Fruit fly (Drosophila melanogaster): Measurements from ENCODE around the gene JhI-21.

JhI-21 gene

DNA sequence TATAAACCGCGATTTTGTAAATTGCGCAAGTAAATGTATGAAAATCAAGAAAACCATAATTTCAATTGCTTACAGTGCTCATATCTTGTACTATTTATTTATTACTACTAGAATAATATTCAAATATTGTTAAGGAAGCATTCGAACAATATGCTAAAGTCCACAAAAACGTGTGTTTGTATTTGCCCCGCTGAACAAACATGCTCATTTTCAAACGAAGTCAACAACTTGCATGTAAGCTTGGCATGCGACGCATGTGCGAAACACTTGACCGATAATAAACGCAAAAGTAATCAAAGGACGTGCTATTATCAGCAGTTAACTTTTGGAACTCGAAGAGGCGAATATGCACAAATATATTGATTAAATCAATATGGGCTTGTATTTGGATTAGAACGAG, 34.6 kb downstream of the JhI-21 start (continued):
- TF ChIP-seq CG6813 (GFP tag; optimal IDR thresholded peaks at IDR 0.05) = peak; percentile 90
- peak; percentile 55 for TF ChIP-seq CG2116 (GFP tag; optimal IDR thresholded peaks at IDR 0.05)
- peak; percentile 29 for TF ChIP-seq CG7271 (tag; optimal IDR thresholded peaks at IDR 0.05)
- peak; percentile 91 for TF ChIP-seq CG7987 (GFP tag; optimal IDR thresholded peaks at IDR 0.05)
- no peak for TF ChIP-seq shn (GFP tag; optimal IDR thresholded peaks at IDR 0.05)
- TF ChIP-seq Bdp1 (GFP tag; optimal IDR thresholded peaks at IDR 0.05) = peak; percentile 51
- TF ChIP-seq CG18619 (GFP tag; optimal IDR thresholded peaks at IDR 0.05) = peak; percentile 76
- TF ChIP-seq so (GFP tag; IDR thresholded peaks at IDR 0.05) = peak; percentile 7; the same call in 2 of the 3 replicates
- no peak for TF ChIP-seq Lim3 (GFP tag; IDR thresholded peaks at IDR 0.05)
- peak; percentile 1 for TF ChIP-seq CG31365 (tag; optimal IDR thresholded peaks at IDR 0.05)
- TF ChIP-seq Trl (optimal IDR thresholded peaks at IDR 0.05) = no peak
- peak; percentile 61 for TF ChIP-seq Trl (GFP tag; optimal IDR thresholded peaks at IDR 0.05)
- TF ChIP-seq chinmo (GFP tag; IDR thresholded peaks at IDR 0.05; ENCODE audit: partially characterized antibody) = no peak
- TF ChIP-seq gce (GFP tag; IDR thresholded peaks at IDR 0.05) = no peak
- no peak for TF ChIP-seq NFAT (GFP tag; IDR thresholded peaks at IDR 0.05)
- peak; percentile 69 for TF ChIP-seq dmrt11E (tag; optimal IDR thresholded peaks at IDR 0.05)
- no peak for TF ChIP-seq repo (GFP tag; optimal IDR thresholded peaks at IDR 0.05)
- peak; percentile 19 for TF ChIP-seq twi (tag; optimal IDR thresholded peaks at IDR 0.05)
- TF ChIP-seq CG8290 (GFP tag; optimal IDR thresholded peaks at IDR 0.05) = no peak
- TF ChIP-seq CG8290 (tag; optimal IDR thresholded peaks at IDR 0.05) = peak; percentile 47 to 91
- TF ChIP-seq Meics (GFP tag; optimal IDR thresholded peaks at IDR 0.05) = peak; percentile 60
- TF ChIP-seq CG18599 (GFP tag; optimal IDR thresholded peaks at IDR 0.05) = peak; percentile 73
- peak; percentile 8 for TF ChIP-seq CG17912 (GFP tag; optimal IDR thresholded peaks at IDR 0.05)
- TF ChIP-seq Myb (GFP tag; optimal IDR thresholded peaks at IDR 0.05) = no peak
- TF ChIP-seq CG7928 (GFP tag; optimal IDR thresholded peaks at IDR 0.05) = no peak
- TF ChIP-seq Nf-YB (GFP tag; optimal IDR thresholded peaks at IDR 0.05) = peak; percentile 48
- TF ChIP-seq Jarid2 (GFP tag; optimal IDR thresholded peaks at IDR 0.05) = peak; percentile 2
- TF ChIP-seq HmgD (GFP tag; optimal IDR thresholded peaks at IDR 0.05) = no peak
- peak; percentile 81 for TF ChIP-seq CG33557 (GFP tag; optimal IDR thresholded peaks at IDR 0.05)
- TF ChIP-seq Blimp-1 (GFP tag; optimal IDR thresholded peaks at IDR 0.05) = peak; percentile 76
- TF ChIP-seq fd3F (GFP tag; optimal IDR thresholded peaks at IDR 0.05) = peak; percentile 71
- TF ChIP-seq Kr (GFP tag; optimal IDR thresholded peaks at IDR 0.05) = no peak
- no peak for TF ChIP-seq CG13624 (GFP tag; optimal IDR thresholded peaks at IDR 0.05)
- peak; percentile 75 for TF ChIP-seq CG15514 (GFP tag; optimal IDR thresholded peaks at IDR 0.05)
- TF ChIP-seq CG4820 (GFP tag; optimal IDR thresholded peaks at IDR 0.05) = no peak
- no peak for TF ChIP-seq crc (GFP tag; optimal IDR thresholded peaks at IDR 0.05)
- TF ChIP-seq CG8359 (GFP tag; optimal IDR thresholded peaks at IDR 0.05; ENCODE audit: borderline replicate concordance) = no peak
- peak; percentile 71 for TF ChIP-seq odd (GFP tag; optimal IDR thresholded peaks at IDR 0.05)
- TF ChIP-seq CG12659 (GFP tag; optimal IDR thresholded peaks at IDR 0.05) = peak; percentile 83
- peak; percentile 75 for TF ChIP-seq unpg (GFP tag; optimal IDR thresholded peaks at IDR 0.05)
- TF ChIP-seq slou (GFP tag; optimal IDR thresholded peaks at IDR 0.05) = no peak
- TF ChIP-seq D19A (tag; optimal IDR thresholded peaks at IDR 0.05) = peak; percentile 27
- no peak for TF ChIP-seq Deaf1 (tag; optimal IDR thresholded peaks at IDR 0.05)
- TF ChIP-seq CG11247 (GFP tag; IDR thresholded peaks at IDR 0.05) = peak; percentile 50; the same call in 1 of the 2 replicates
- TF ChIP-seq fu2 (GFP tag; optimal IDR thresholded peaks at IDR 0.05) = no peak
- peak; percentile 36 for TF ChIP-seq CG8944 (GFP tag; optimal IDR thresholded peaks at IDR 0.05)
- TF ChIP-seq CG10959 (GFP tag; IDR thresholded peaks at IDR 0.05) = no peak
- peak; percentile 33 for TF ChIP-seq CG8281 (tag; optimal IDR thresholded peaks at IDR 0.05)
- TF ChIP-seq Mad (GFP tag; optimal IDR thresholded peaks at IDR 0.05) = peak; percentile 40
- no peak for TF ChIP-seq CHES-1-like (GFP tag; optimal IDR thresholded peaks at IDR 0.05)
- TF ChIP-seq CG9797 (GFP tag; optimal IDR thresholded peaks at IDR 0.05) = no peak
